Worm (Caenorhabditis elegans): ENCODE results near the gene fbxb-92.

The fbxb-92 gene

ce11 chrII:3747405-3747804 lies at the start of gene fbxb-92:
TSS of gene fbxb-92 (minus strand) at chrII:3747505.
- TF ChIP-seq egl-27 (tag; optimal IDR thresholded peaks at IDR 0.05) (no peak), jun-1 (tag; optimal IDR thresholded peaks at IDR 0.05) (no peak), mdl-1 (tag; optimal IDR thresholded peaks at IDR 0.05) (no peak), nhr-67 (tag; optimal IDR thresholded peaks at IDR 0.05) (no peak), unc-62 (GFP tag; optimal IDR thresholded peaks at IDR 0.05) (no peak)

- no peak for TF ChIP-seq zag-1 (tag; optimal IDR thresholded peaks at IDR 0.05)
- TF ChIP-seq R02D3.7 (tag; optimal IDR thresholded peaks at IDR 0.05), result no peak
- TF ChIP-seq ztf-4 (tag; optimal IDR thresholded peaks at IDR 0.05), result no peak
- TF ChIP-seq ama-1 (optimal IDR thresholded peaks at IDR 0.05), result no peak
- TF ChIP-seq nhr-23 (tag; optimal IDR thresholded peaks at IDR 0.05), result no peak
- no peak for TF ChIP-seq daf-12 (tag; optimal IDR thresholded peaks at IDR 0.05)
- TF ChIP-seq lsy-12 (tag; optimal IDR thresholded peaks at IDR 0.05), result no peak
- no peak for TF ChIP-seq nhr-67 (tag; optimal IDR thresholded peaks at IDR 0.05)
- TF ChIP-seq pqm-1 (tag; optimal IDR thresholded peaks at IDR 0.05), result no peak
- no peak for TF ChIP-seq egl-5 (tag; optimal IDR thresholded peaks at IDR 0.05)
These were observed 48.0 kb upstream of the fbxb-92 start, which contains the start of gene Y8A9A.2 for ce11 chrII:3795323-3795722. TSS of gene Y8A9A.2 (plus strand) at chrII:3795623.

DNA sequence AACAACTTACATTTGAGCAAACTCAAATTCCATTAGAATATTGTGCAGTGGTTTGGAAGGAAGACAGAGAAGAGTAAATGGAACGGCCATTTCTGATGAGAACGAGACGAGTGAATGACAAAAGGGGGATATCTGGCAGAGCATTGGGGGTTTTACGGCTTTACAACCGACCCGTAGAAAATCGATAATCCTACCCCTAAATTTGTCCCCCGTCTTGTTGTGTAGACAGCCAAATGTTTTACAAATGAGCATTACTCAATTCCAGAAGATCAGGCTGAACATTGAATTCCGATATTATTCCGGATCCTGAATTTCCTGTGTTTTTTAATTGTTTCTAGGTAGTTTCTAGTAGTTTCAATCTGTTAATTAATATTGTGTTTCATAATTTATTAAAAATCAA lies 46.0 kb upstream of the fbxb-92 start, which contains the start of gene fbxb-99:
TSS of gene fbxb-99 (minus strand) at position 101 of the 400 bp plus-strand sequence.
- TF ChIP-seq skn-1 (tag; optimal IDR thresholded peaks at IDR 0.05), result no peak
- no peak for TF ChIP-seq nhr-25 (tag; optimal IDR thresholded peaks at IDR 0.05)
- TF ChIP-seq lin-39 (tag; optimal IDR thresholded peaks at IDR 0.05), result no peak
- TF ChIP-seq fos-1 (tag; optimal IDR thresholded peaks at IDR 0.05), result no peak
- no peak for TF ChIP-seq tbx-2 (tag; optimal IDR thresholded peaks at IDR 0.05)
- no peak for TF ChIP-seq egl-27 (tag; optimal IDR thresholded peaks at IDR 0.05)
- TF ChIP-seq nhr-237 (tag; optimal IDR thresholded peaks at IDR 0.05), result no peak
- no peak for TF ChIP-seq ceh-82 (tag; optimal IDR thresholded peaks at IDR 0.05)
- TF ChIP-seq ZK546.5 (tag; optimal IDR thresholded peaks at IDR 0.05), result no peak
- TF ChIP-seq aly-2 (tag; optimal IDR thresholded peaks at IDR 0.05), result no peak
- TF ChIP-seq nhr-67 (tag; optimal IDR thresholded peaks at IDR 0.05), result no peak
- no peak for TF ChIP-seq jun-1 (tag; optimal IDR thresholded peaks at IDR 0.05)
- TF ChIP-seq snpc-4 (tag; optimal IDR thresholded peaks at IDR 0.05), result no peak
- TF ChIP-seq sea-2 (GFP tag; optimal IDR thresholded peaks at IDR 0.05), result no peak
- no peak for TF ChIP-seq egl-5 (tag; optimal IDR thresholded peaks at IDR 0.05)
- no peak for TF ChIP-seq pha-4 (tag; optimal IDR thresholded peaks at IDR 0.05)

DNA sequence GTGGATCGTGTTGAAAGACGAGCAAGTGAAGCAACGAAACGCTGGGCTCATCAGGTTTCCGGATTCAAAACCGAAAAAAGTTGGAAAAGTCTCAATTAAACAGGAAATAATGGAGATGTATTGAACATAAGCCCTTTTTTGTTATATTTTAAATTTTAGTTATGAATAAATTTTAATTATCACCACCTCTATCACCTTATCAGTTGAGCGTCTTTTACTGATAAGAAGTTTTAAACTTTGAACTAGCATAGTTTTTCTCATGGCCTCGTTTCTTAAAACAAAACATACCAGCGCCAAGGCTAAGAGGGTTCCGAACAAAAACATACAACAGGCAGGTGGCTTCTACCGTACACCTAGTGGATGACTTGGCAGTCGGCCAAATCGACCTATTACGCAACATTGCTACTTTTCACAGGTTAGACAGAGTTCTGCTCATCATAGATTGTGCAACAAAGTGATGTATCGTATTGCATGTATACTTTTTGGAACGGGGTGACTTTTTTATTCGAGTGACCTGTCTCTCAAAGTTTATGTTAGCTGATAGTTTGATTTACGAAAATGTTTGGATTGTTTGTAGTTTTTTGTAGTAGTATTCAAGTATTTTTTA lies 41.2 kb upstream of the fbxb-92 start:
- TF ChIP-seq ztf-11 (tag; optimal IDR thresholded peaks at IDR 0.05) (no peak), pqm-1 (tag; optimal IDR thresholded peaks at IDR 0.05) (peak; percentile 7), nhr-77 (tag; optimal IDR thresholded peaks at IDR 0.05) (no peak), nhr-67 (tag; optimal IDR thresholded peaks at IDR 0.05) (no peak), ceh-82 (tag; optimal IDR thresholded peaks at IDR 0.05) (no peak), pha-4 (tag; optimal IDR thresholded peaks at IDR 0.05) (no peak), hmg-11 (tag; optimal IDR thresholded peaks at IDR 0.05) (no peak), zag-1 (tag; optimal IDR thresholded peaks at IDR 0.05) (no peak), fos-1 (tag; optimal IDR thresholded peaks at IDR 0.05) (no peak), elt-2 (tag; optimal IDR thresholded peaks at IDR 0.05) (peak; percentile 58), ama-1 (optimal IDR thresholded peaks at IDR 0.05) (no peak), ceh-9 (tag; optimal IDR thresholded peaks at IDR 0.05) (no peak), jun-1 (tag; optimal IDR thresholded peaks at IDR 0.05) (no peak), skn-1 (tag; optimal IDR thresholded peaks at IDR 0.05) (no peak), nfya-1 (tag; optimal IDR thresholded peaks at IDR 0.05; ENCODE audit: insufficient read depth) (no peak), nhr-237 (tag; optimal IDR thresholded peaks at IDR 0.05) (no peak), elt-1 (tag; optimal IDR thresholded peaks at IDR 0.05) (no peak)

DNA sequence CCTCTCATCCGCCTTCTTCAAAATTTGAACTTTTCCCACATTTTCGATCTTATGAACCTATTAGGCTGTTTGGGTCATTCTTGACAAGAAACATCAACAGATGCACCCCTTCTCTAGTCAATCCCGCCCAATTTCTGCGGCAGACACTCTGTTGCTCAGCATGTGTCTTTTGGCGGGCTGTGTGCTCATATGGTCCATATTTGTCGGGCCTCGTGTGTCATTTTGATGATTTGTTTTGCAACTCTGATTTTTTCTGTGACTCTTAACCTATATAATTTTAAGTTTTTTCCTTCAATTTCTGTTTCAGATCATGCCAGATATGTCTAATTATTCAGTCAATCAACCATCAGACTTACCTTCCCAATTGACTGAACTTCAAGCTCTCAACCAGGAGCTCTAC lies 39.8 kb upstream of the fbxb-92 start, which contains the start of gene T24E12.13:
TSS of gene T24E12.13 (plus strand) at position 301 of the 400 bp plus-strand sequence.
- TF ChIP-seq mml-1 (tag; optimal IDR thresholded peaks at IDR 0.05) (no peak), elt-3 (tag; optimal IDR thresholded peaks at IDR 0.05) (no peak), pqm-1 (tag; optimal IDR thresholded peaks at IDR 0.05) (no peak), egl-27 (tag; optimal IDR thresholded peaks at IDR 0.05) (no peak), sea-2 (GFP tag; optimal IDR thresholded peaks at IDR 0.05) (no peak), lin-39 (tag; optimal IDR thresholded peaks at IDR 0.05) (no peak), unc-62 (GFP tag; optimal IDR thresholded peaks at IDR 0.05) (no peak), tbx-2 (tag; optimal IDR thresholded peaks at IDR 0.05) (no peak), nhr-76 (tag; optimal IDR thresholded peaks at IDR 0.05) (no peak), nhr-28 (tag; optimal IDR thresholded peaks at IDR 0.05) (no peak), aly-2 (tag; optimal IDR thresholded peaks at IDR 0.05) (no peak), pha-4 (tag; optimal IDR thresholded peaks at IDR 0.05) (no peak), R02D3.7 (tag; optimal IDR thresholded peaks at IDR 0.05) (no peak), nhr-237 (tag; optimal IDR thresholded peaks at IDR 0.05) (no peak), ceh-82 (tag; optimal IDR thresholded peaks at IDR 0.05) (no peak), jun-1 (tag; optimal IDR thresholded peaks at IDR 0.05) (no peak), zag-1 (tag; optimal IDR thresholded peaks at IDR 0.05) (no peak), nhr-25 (tag; optimal IDR thresholded peaks at IDR 0.05) (no peak)
